Fruit fly (Drosophila melanogaster) whole organism, embryonic: ENCODE measurements around the gene Atg5.

Experiments
- Atf-2 ChIP-seq: fragments of 200-800 bp; sonication (Bioruptor generic); optimal IDR thresholded peaks from 2 replicates; lab custom pipeline; 2016; ENCODE audit warnings: missing biosample characterization, missing genetic modification characterization
- B-H1 ChIP-seq: fragments of 200-800 bp; sonication (Bioruptor generic); IDR thresholded peaks from 3 replicates; pipeline ENCODE4 v1.3.6; 2022; ENCODE audit warnings: missing biosample characterization, missing genetic modification characterization
- BEAF-32 ChIP-seq: fragments of 200-800 bp; sonication (Bioruptor generic); optimal IDR thresholded peaks from 3 replicates; lab custom pipeline; 2017; ENCODE audit warnings: missing biosample characterization, missing genetic modification characterization, mild to moderate bottlenecking, moderate library complexity, missing genetic modification reagents
- CG10462 ChIP-seq: fragments of 200-800 bp; sonication (Bioruptor generic); optimal IDR thresholded peaks from 2 replicates; lab custom pipeline; 2016; ENCODE audit warnings: missing biosample characterization, missing genetic modification characterization
- CG10959 ChIP-seq: fragments of 200-800 bp; sonication (Bioruptor generic); IDR thresholded peaks from 2 replicates; pipeline ENCODE4 v1.3.6; 2022; ENCODE audit warnings: missing biosample characterization, missing genetic modification characterization
- CG12236 ChIP-seq: fragments of 200-800 bp; sonication (Bioruptor generic); optimal IDR thresholded peaks from 2 replicates; lab custom pipeline; 2016; ENCODE audit warnings: missing biosample characterization, missing genetic modification characterization
- CG12744 ChIP-seq: fragments of 200-800 bp; sonication (Bioruptor generic); optimal IDR thresholded peaks from 2 replicates; lab custom pipeline; 2016; ENCODE audit warnings: missing biosample characterization, missing genetic modification characterization
- CG13287 ChIP-seq: fragments of 200-800 bp; sonication (Bioruptor generic); IDR thresholded peaks from 2 replicates; pipeline ENCODE4 v1.3.6; 2022; ENCODE audit warnings: missing biosample characterization, missing genetic modification characterization; ENCODE audit not compliant: partially characterized antibody
- CG14965 ChIP-seq: fragments of 200-800 bp; sonication (Bioruptor generic); optimal IDR thresholded peaks from 2 replicates; lab custom pipeline; 2016; ENCODE audit warnings: missing biosample characterization, missing genetic modification characterization, borderline replicate concordance
- CG15011 ChIP-seq: fragments of 200-800 bp; sonication (Bioruptor generic); optimal IDR thresholded peaks from 3 replicates; lab custom pipeline; 2018; ENCODE audit warnings: missing biosample characterization, mild to moderate bottlenecking, missing genetic modification characterization
- CG15514 ChIP-seq: fragments of 200-800 bp; sonication (Bioruptor generic); optimal IDR thresholded peaks from 3 replicates; lab custom pipeline; 2017; ENCODE audit warnings: missing biosample characterization, missing genetic modification characterization, mild to moderate bottlenecking, moderate library complexity, missing genetic modification reagents
- CG1603 ChIP-seq: fragments of 200-800 bp; sonication (Bioruptor generic); optimal IDR thresholded peaks from 2 replicates; lab custom pipeline; 2019; ENCODE audit warnings: missing biosample characterization, mild to moderate bottlenecking, missing genetic modification characterization, moderate library complexity
- CG2116 ChIP-seq: fragments of 200-800 bp; sonication (Bioruptor generic); optimal IDR thresholded peaks from 3 replicates; lab custom pipeline; 2018; ENCODE audit warnings: missing biosample characterization, mild to moderate bottlenecking, missing genetic modification characterization
- CG2129 ChIP-seq: fragments of 200-800 bp; sonication (Bioruptor generic); IDR thresholded peaks from 2 replicates; pipeline ENCODE4 v1.3.6; 2022; ENCODE audit warnings: missing biosample characterization, missing genetic modification characterization; ENCODE audit not compliant: partially characterized antibody
- CG31441 ChIP-seq: fragments of 200-800 bp; sonication (Bioruptor generic); IDR thresholded peaks from 2 replicates; pipeline ENCODE4 v1.3.6; 2022; ENCODE audit warnings: missing biosample characterization, missing genetic modification characterization
- CG3163 ChIP-seq: fragments of 200-800 bp; sonication (Bioruptor generic); optimal IDR thresholded peaks from 3 replicates; lab custom pipeline; 2016; ENCODE audit warnings: missing biosample characterization, missing genetic modification characterization
- CG32767 ChIP-seq: fragments of 200-800 bp; sonication (Bioruptor generic); IDR thresholded peaks from 2 replicates; pipeline ENCODE4 v1.3.6; 2022; ENCODE audit warnings: missing biosample characterization, missing genetic modification characterization
- CG32772 ChIP-seq: fragments of 200-800 bp; sonication (Bioruptor generic); IDR thresholded peaks from 2 replicates; pipeline ENCODE4 v1.3.6; 2022; ENCODE audit warnings: missing biosample characterization, missing genetic modification characterization
- CG3407 ChIP-seq: fragments of 200-800 bp; sonication (Bioruptor generic); optimal IDR thresholded peaks from 2 replicates; lab custom pipeline; 2018; ENCODE audit warnings: missing biosample characterization, mild to moderate bottlenecking, missing genetic modification characterization
- CG4328 ChIP-seq: fragments of 200-800 bp; sonication (Bioruptor generic); optimal IDR thresholded peaks from 3 replicates; lab custom pipeline; 2017; ENCODE audit warnings: missing biosample characterization, missing genetic modification reagents, missing genetic modification characterization
- CG4730 ChIP-seq: fragments of 200-800 bp; sonication (Bioruptor generic); IDR thresholded peaks from 2 replicates; pipeline ENCODE4 v1.3.6; 2022; ENCODE audit warnings: missing biosample characterization, missing genetic modification characterization
- CG5953 ChIP-seq: fragments of 200-800 bp; sonication (Bioruptor generic); IDR thresholded peaks from 2 replicates; pipeline ENCODE4 v1.3.6; 2022; ENCODE audit warnings: missing biosample characterization, missing genetic modification characterization
- CG8281 ChIP-seq: fragments of 200-800 bp; sonication (Bioruptor generic); optimal IDR thresholded peaks from 2 replicates; lab custom pipeline; 2018; ENCODE audit warnings: missing biosample characterization, mild to moderate bottlenecking, missing genetic modification characterization, moderate library complexity
- CG8478 ChIP-seq: fragments of >200 bp; optimal IDR thresholded peaks from 2 replicates; lab custom pipeline; 2018
- CG9817 ChIP-seq: fragments of 200-800 bp; sonication (Bioruptor generic); optimal IDR thresholded peaks from 2 replicates; lab custom pipeline; 2018; ENCODE audit warnings: missing biosample characterization, mild to moderate bottlenecking, missing genetic modification characterization, moderate library complexity
- CkIIα-i1 ChIP-seq: fragments of 200-800 bp; sonication (Bioruptor generic); IDR thresholded peaks from 2 replicates; pipeline ENCODE4 v1.3.6; 2022; ENCODE audit warnings: missing biosample characterization, missing genetic modification characterization
- HLHmδ ChIP-seq: fragments of 200-800 bp; sonication (Bioruptor generic); optimal IDR thresholded peaks from 2 replicates; lab custom pipeline; 2018; ENCODE audit warnings: missing biosample characterization, mild to moderate bottlenecking, missing genetic modification characterization, moderate library complexity
- Hr51 ChIP-seq, 2 experiments: fragments of 200-800 bp; sonication (Bioruptor generic); optimal IDR thresholded peaks; 2 replicates in 1 of 2; 3 replicates in 1 of 2; lab custom pipeline; 2016 to 2018; ENCODE audit warnings: missing biosample characterization in 2 of 2, missing genetic modification characterization in 2 of 2, mild to moderate bottlenecking in 1 of 2, moderate library complexity in 1 of 2
- Kr ChIP-seq: fragments of 200-800 bp; sonication (Bioruptor generic); optimal IDR thresholded peaks from 2 replicates; lab custom pipeline; 2017; ENCODE audit warnings: missing biosample characterization, mild to moderate bottlenecking, missing genetic modification characterization
- Mad ChIP-seq: fragments of 200-800 bp; sonication (Bioruptor generic); optimal IDR thresholded peaks from 2 replicates; lab custom pipeline; 2016; ENCODE audit warnings: missing biosample characterization, missing genetic modification characterization
- Med ChIP-seq: fragments of 200-800 bp; sonication (Bioruptor generic); peaks from one replicate; lab custom pipeline; 2016; ENCODE audit warnings: missing biosample characterization, missing genetic modification characterization, mild to moderate bottlenecking, inconsistent platforms, moderate library complexity
- NfI ChIP-seq: fragments of 200-800 bp; sonication (Bioruptor generic); optimal IDR thresholded peaks from 3 replicates; lab custom pipeline; 2018; ENCODE audit warnings: missing biosample characterization, mild to moderate bottlenecking, missing genetic modification characterization, moderate library complexity
- Scr ChIP-seq: fragments of 200-800 bp; sonication (Bioruptor generic); IDR thresholded peaks from 2 replicates; pipeline ENCODE4 v1.3.6; 2022; ENCODE audit warnings: missing biosample characterization, missing genetic modification characterization; ENCODE audit not compliant: partially characterized antibody
- Side ChIP-seq: fragments of 200-800 bp; sonication (Bioruptor generic); optimal IDR thresholded peaks from 2 replicates; lab custom pipeline; 2016; ENCODE audit warnings: missing biosample characterization, missing genetic modification characterization
- Sox100B ChIP-seq: fragments of 200-800 bp; sonication (Bioruptor generic); optimal IDR thresholded peaks from 3 replicates; lab custom pipeline; 2018; ENCODE audit warnings: missing biosample characterization, mild to moderate bottlenecking, missing genetic modification characterization
- Trl ChIP-seq, 3 experiments: fragments of >200 bp in 2 of 3; fragments of 200-800 bp in 1 of 3; sonication (Bioruptor generic) in 1 of 3; optimal IDR thresholded peaks; 2 replicates in 1 of 3; 3 replicates in 2 of 3; lab custom pipeline; 2016 to 2017; ENCODE audit warnings: missing biosample characterization in 1 of 3, missing genetic modification characterization in 1 of 3
- al ChIP-seq: fragments of 200-800 bp; sonication (Bioruptor generic); IDR thresholded peaks from 2 replicates; pipeline ENCODE4 v1.3.6; 2022; ENCODE audit warnings: missing biosample characterization, missing genetic modification characterization
- aop ChIP-seq: fragments of 200-800 bp; sonication (Bioruptor generic); IDR thresholded peaks from 2 replicates; pipeline ENCODE4 v1.3.6; 2022; ENCODE audit warnings: missing biosample characterization, missing genetic modification characterization
- cg ChIP-seq: fragments of 200-800 bp; sonication (Bioruptor generic); optimal IDR thresholded peaks from 3 replicates; lab custom pipeline; 2019; ENCODE audit warnings: missing biosample characterization, mild to moderate bottlenecking, missing genetic modification characterization, moderate library complexity
- croc ChIP-seq: fragments of 200-800 bp; sonication (Bioruptor generic); conservative IDR thresholded peaks from 3 replicates; pipeline ENCODE4 v1.3.6; 2022; ENCODE audit warnings: missing biosample characterization, missing genetic modification characterization
- fd96Cb ChIP-seq: fragments of 200-800 bp; sonication (Bioruptor generic); optimal IDR thresholded peaks from 2 replicates; lab custom pipeline; 2018; ENCODE audit warnings: missing biosample characterization, mild to moderate bottlenecking, missing genetic modification characterization, moderate library complexity
- fru ChIP-seq: fragments of >200 bp; optimal IDR thresholded peaks from 2 replicates; lab custom pipeline; 2017
- lmd ChIP-seq: fragments of 200-800 bp; sonication (Bioruptor generic); IDR thresholded peaks from 2 replicates; pipeline ENCODE4 v1.3.6; 2022; ENCODE audit warnings: missing biosample characterization, missing genetic modification characterization
- mam ChIP-seq: fragments of 200-800 bp; sonication (Bioruptor generic); optimal IDR thresholded peaks from 3 replicates; lab custom pipeline; 2016; ENCODE audit warnings: missing biosample characterization, missing genetic modification characterization
- nmo ChIP-seq: fragments of 200-800 bp; sonication (Bioruptor generic); optimal IDR thresholded peaks from 2 replicates; lab custom pipeline; 2018; ENCODE audit warnings: missing biosample characterization, mild to moderate bottlenecking, missing genetic modification characterization, moderate library complexity
- pita ChIP-seq: fragments of 200-800 bp; sonication (Bioruptor generic); optimal IDR thresholded peaks from 2 replicates; lab custom pipeline; 2017; ENCODE audit warnings: missing biosample characterization, mild to moderate bottlenecking, missing genetic modification characterization
- sisA ChIP-seq: fragments of 200-800 bp; sonication (Bioruptor generic); IDR thresholded peaks from 2 replicates; pipeline ENCODE4 v1.3.6; 2022; ENCODE audit warnings: missing biosample characterization, missing genetic modification characterization
- slou ChIP-seq: fragments of 200-800 bp; sonication (Bioruptor generic); optimal IDR thresholded peaks from 3 replicates; lab custom pipeline; 2016; ENCODE audit warnings: missing biosample characterization, missing genetic modification characterization
- tio ChIP-seq: fragments of 200-800 bp; sonication (Bioruptor generic); optimal IDR thresholded peaks from 2 replicates; lab custom pipeline; 2017; ENCODE audit warnings: missing biosample characterization, missing genetic modification characterization, inconsistent platforms
- toy ChIP-seq: fragments of 200-800 bp; sonication (Bioruptor generic); IDR thresholded peaks from 2 replicates; pipeline ENCODE4 v1.3.6; 2022; ENCODE audit warnings: missing biosample characterization, missing genetic modification characterization

Gene Atg5

DNA sequence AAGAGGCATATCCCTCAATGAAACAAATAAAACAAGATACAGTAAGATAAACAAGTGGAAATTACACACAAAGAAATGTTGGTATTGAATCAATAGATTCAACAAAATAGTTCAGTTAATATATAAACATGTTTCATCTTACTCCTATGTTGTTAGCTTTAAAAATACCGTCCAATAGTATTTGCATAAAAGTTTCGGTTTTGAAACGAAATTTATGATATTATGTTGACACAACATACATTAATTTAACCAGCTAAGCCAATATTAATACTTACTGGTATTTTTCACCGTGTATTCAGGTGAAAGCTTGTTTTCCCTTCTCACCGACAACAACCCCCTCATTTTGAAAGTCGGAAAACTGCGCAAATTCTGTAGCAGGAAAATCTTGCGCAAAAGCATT is 15.0 kb upstream of the Atg5 start (continued):
- peak; percentile 50 for TF ChIP-seq Side
- TF ChIP-seq CG31441: peak; percentile 78
- peak; percentile 75 for TF ChIP-seq Sox100B (GFP tag; lab: Kevin White, UChicago)
- TF ChIP-seq CG9817: peak; percentile 49
- no peak for TF ChIP-seq toy
- 0 out of 2 replicates have a peak, but pooled peaks have one; percentile 11 for TF ChIP-seq al (GFP tag; lab: Robert Waterston, UW)
- TF ChIP-seq CkIIα-i1 (GFP tag; lab: Robert Waterston, UW): no peak
- TF ChIP-seq HLHmδ (GFP tag; lab: Kevin White, UChicago): no peak
- peak; percentile 44 for TF ChIP-seq CG15514 (GFP tag; lab: Kevin White, UChicago)
- peak; percentile 35 for TF ChIP-seq CG15011 (GFP tag; lab: Kevin White, UChicago)
- peak; percentile 55 for TF ChIP-seq CG8281
- peak; percentile 75 for TF ChIP-seq CG1603 (tag; lab: Kevin White, UChicago)
- TF ChIP-seq CG3163 (GFP tag; lab: Kevin White, UChicago): no peak
- peak; percentile 1 for TF ChIP-seq CG10462
- TF ChIP-seq lmd: peak; percentile 61
- no peak for TF ChIP-seq aop
- TF ChIP-seq Hr51 (GFP tag; optimal IDR thresholded peaks at IDR 0.05; lab: Kevin White, UChicago): peak; percentile 33 to 78
- TF ChIP-seq tio (GFP tag; lab: Kevin White, UChicago): peak; percentile 34
- TF ChIP-seq nmo (GFP tag; lab: Kevin White, UChicago): peak; percentile 62
- TF ChIP-seq Atf-2 (GFP tag; lab: Kevin White, UChicago): peak; percentile 42
- TF ChIP-seq Med: peak; percentile 84
- peak; percentile 62 for TF ChIP-seq fd96Cb (tag; lab: Kevin White, UChicago)
- 0 out of 2 replicates have a peak, but pooled peaks have one; percentile 12 for TF ChIP-seq CG32767
- no peak for TF ChIP-seq CG4730 (GFP tag; lab: Robert Waterston, UW)
- no peak for TF ChIP-seq BEAF-32 (GFP tag; lab: Kevin White, UChicago)
- no peak for TF ChIP-seq Scr
- TF ChIP-seq mam: peak; percentile 41
- TF ChIP-seq Mad (GFP tag; lab: Kevin White, UChicago): peak; percentile 17
- TF ChIP-seq CG2129: no peak
- no peak for TF ChIP-seq CG12236 (GFP tag; lab: Kevin White, UChicago)
- peak; percentile 38; the same call in 1 of the 3 replicates for TF ChIP-seq B-H1 (GFP tag; lab: Robert Waterston, UW)
- peak; percentile 33 for TF ChIP-seq CG2116 (GFP tag; lab: Kevin White, UChicago)
- peak; percentile 26 for TF ChIP-seq CG12744 (GFP tag; lab: Kevin White, UChicago)
- peak; percentile 41 for TF ChIP-seq slou (GFP tag; lab: Kevin White, UChicago)
- TF ChIP-seq CG32772 (GFP tag; lab: Robert Waterston, UW): no peak
- TF ChIP-seq CG10959 (GFP tag; lab: Robert Waterston, UW): no peak
- no peak for TF ChIP-seq fru (lab: Kevin White, UChicago)
- TF ChIP-seq NfI (GFP tag; lab: Kevin White, UChicago): peak; percentile 49
- no peak for TF ChIP-seq CG13287 (GFP tag; lab: Robert Waterston, UW)
- TF ChIP-seq CG14965 (GFP tag; lab: Kevin White, UChicago): peak; percentile 6
- no peak for TF ChIP-seq Kr
- no peak for TF ChIP-seq CG5953 (GFP tag; lab: Robert Waterston, UW)
- TF ChIP-seq CG8478 (lab: Kevin White, UChicago): no peak
- peak; percentile 33 for TF ChIP-seq CG3407 (GFP tag; lab: Kevin White, UChicago)
- no peak for TF ChIP-seq Trl (optimal IDR thresholded peaks at IDR 0.05; lab: Kevin White, UChicago)
- TF ChIP-seq Trl (GFP tag; optimal IDR thresholded peaks at IDR 0.05; lab: Kevin White, UChicago): peak; percentile 69
- TF ChIP-seq croc (GFP tag; lab: Robert Waterston, UW): 0 out of 3 replicates have a peak, but pooled peaks have one; percentile 27
- peak; percentile 49 for TF ChIP-seq CG4328 (GFP tag; lab: Kevin White, UChicago)
- TF ChIP-seq sisA (GFP tag; lab: Robert Waterston, UW): peak; percentile 36; the same call in 1 of the 2 replicates
- TF ChIP-seq pita: no peak
- TF ChIP-seq cg (GFP tag; lab: Kevin White, UChicago): no peak
- TF ChIP-seq, all 482 proteins: peak for 286
